Worm (Caenorhabditis elegans): ENCODE results near the gene srbc-45.

DNA sequence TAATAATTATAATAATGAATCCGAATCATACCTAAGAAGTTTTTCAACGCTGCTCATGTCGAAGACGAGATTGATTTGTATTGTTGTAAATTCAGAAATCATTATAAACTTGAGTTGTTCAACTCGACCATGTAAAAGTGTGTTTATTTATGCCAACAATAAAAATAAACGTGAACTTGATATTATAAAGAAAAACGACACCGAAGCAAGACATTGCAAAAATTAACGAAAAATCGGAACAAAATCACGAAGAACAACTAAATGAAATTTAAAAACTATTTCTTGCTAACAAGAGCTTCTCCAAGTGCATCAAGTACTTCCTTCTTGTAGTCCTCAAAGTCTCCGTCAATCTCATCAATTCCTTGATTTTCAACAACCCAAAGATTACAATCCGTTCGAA, 42.5 kb upstream of the srbc-45 start, which contains the start of gene F18E2.15:
- no peak for TF ChIP-seq ZK337.2 (GFP tag; IDR thresholded peaks at IDR 0.05)
- TF ChIP-seq mdl-1 (tag; optimal IDR thresholded peaks at IDR 0.05), result no peak
- no peak for TF ChIP-seq nhr-42 (GFP tag; IDR thresholded peaks at IDR 0.05)
- no peak for TF ChIP-seq unc-62 (GFP tag; optimal IDR thresholded peaks at IDR 0.05 in 1 of 2)
- no peak for TF ChIP-seq unc-62 (tag; optimal IDR thresholded peaks at IDR 0.05)
- TF ChIP-seq nhr-77 (tag; optimal IDR thresholded peaks at IDR 0.05), result no peak
